Worm (Caenorhabditis elegans) whole organism, L3 larva: ENCODE data around the gene srz-102.

Experiments
- ZK546.5 ChIP-seq: sonication (generic microtip); optimal IDR thresholded peaks from 2 replicates; lab custom pipeline; 2017; ENCODE audit warnings: missing biosample characterization, missing genetic modification characterization
- ama-1 ChIP-seq: fragments of 150-350 bp; optimal IDR thresholded peaks from 2 replicates; lab custom pipeline; 2018
- ceh-16 ChIP-seq: sonication (generic microtip); optimal IDR thresholded peaks from 2 replicates; lab custom pipeline; 2017; ENCODE audit warnings: missing biosample characterization, missing genetic modification characterization
- ceh-82 ChIP-seq: fragments of 150-350 bp; optimal IDR thresholded peaks from 2 replicates; lab custom pipeline; 2014; ENCODE audit warnings: missing biosample characterization, missing genetic modification characterization
- ceh-9 ChIP-seq: sonication (generic microtip); optimal IDR thresholded peaks from 2 replicates; lab custom pipeline; 2018; ENCODE audit warnings: missing biosample characterization, missing genetic modification characterization
- daf-12 ChIP-seq: fragments of 150-350 bp; optimal IDR thresholded peaks from 2 replicates; lab custom pipeline; 2014; ENCODE audit warnings: missing biosample characterization, missing genetic modification reagents, missing genetic modification characterization
- elt-2 ChIP-seq: sonication (generic microtip); optimal IDR thresholded peaks from 2 replicates; lab custom pipeline; 2016; ENCODE audit warnings: missing genetic modification reagents, mild to moderate bottlenecking, missing genetic modification characterization, missing compliant biosample characterization
- elt-3 ChIP-seq, 3 experiments: fragments of 150-350 bp in 1 of 3; sonication (generic microtip) in 2 of 3; optimal IDR thresholded peaks; 2 replicates in 2 of 3; 4 replicates in 1 of 3; lab custom pipeline; 2014 to 2017; ENCODE audit warnings: missing biosample characterization in 3 of 3, missing genetic modification characterization in 3 of 3
- hmg-11 ChIP-seq: sonication (generic microtip); optimal IDR thresholded peaks from 2 replicates; lab custom pipeline; 2016; ENCODE audit warnings: missing genetic modification characterization, missing compliant biosample characterization
- lin-15B ChIP-seq: fragments of 150-350 bp; optimal IDR thresholded peaks from 2 replicates; lab custom pipeline; 2014; ENCODE audit warnings: missing biosample characterization, missing genetic modification characterization
- lin-39 ChIP-seq: fragments of 150-350 bp; optimal IDR thresholded peaks from 2 replicates; lab custom pipeline; 2018; ENCODE audit warnings: missing biosample characterization, missing genetic modification reagents, missing genetic modification characterization
- lsy-12 ChIP-seq: sonication (generic microtip); optimal IDR thresholded peaks from 2 replicates; lab custom pipeline; 2016; ENCODE audit warnings: mild to moderate bottlenecking, missing genetic modification characterization, missing compliant biosample characterization
- mml-1 ChIP-seq: fragments of 150-350 bp; sonication (generic microtip); optimal IDR thresholded peaks from 3 replicates; lab custom pipeline; 2014; ENCODE audit warnings: missing biosample characterization, missing genetic modification characterization
- nfya-1 ChIP-seq: sonication (generic microtip); optimal IDR thresholded peaks from 2 replicates; lab custom pipeline; 2017; ENCODE audit warnings: missing genetic modification characterization, mild to moderate bottlenecking, missing compliant biosample characterization, antibody characterized with exemption, moderate library complexity; ENCODE audit not compliant: insufficient read depth
- nhr-11 ChIP-seq: fragments of 150-350 bp; optimal IDR thresholded peaks from 2 replicates; lab custom pipeline; 2014; ENCODE audit warnings: missing biosample characterization, missing genetic modification characterization
- nhr-25 ChIP-seq: sonication (generic microtip); optimal IDR thresholded peaks from 2 replicates; lab custom pipeline; 2017; ENCODE audit warnings: missing biosample characterization, missing genetic modification characterization
- nhr-43 ChIP-seq: sonication (generic microtip); optimal IDR thresholded peaks from 2 replicates; lab custom pipeline; 2016; ENCODE audit warnings: mild to moderate bottlenecking, missing genetic modification characterization, missing compliant biosample characterization; ENCODE audit not compliant: poor library complexity, severe bottlenecking
- nhr-77 ChIP-seq: fragments of 150-350 bp; optimal IDR thresholded peaks from 2 replicates; lab custom pipeline; 2014; ENCODE audit warnings: missing biosample characterization, missing genetic modification characterization
- pha-4 ChIP-seq: fragments of 150-350 bp; optimal IDR thresholded peaks from 2 replicates; lab custom pipeline; 2014; ENCODE audit warnings: missing biosample characterization, missing genetic modification reagents, missing genetic modification characterization
- pqm-1 ChIP-seq: fragments of 150-350 bp; optimal IDR thresholded peaks from 2 replicates; lab custom pipeline; 2017; ENCODE audit warnings: missing biosample characterization, missing genetic modification characterization, inconsistent platforms
- skn-1 ChIP-seq: fragments of 150-350 bp; optimal IDR thresholded peaks from 2 replicates; lab custom pipeline; 2014; ENCODE audit warnings: missing biosample characterization, missing genetic modification characterization
- snpc-4 ChIP-seq: fragments of 150-350 bp; optimal IDR thresholded peaks from 2 replicates; lab custom pipeline; 2014; ENCODE audit warnings: missing biosample characterization, missing genetic modification characterization
- tbx-2 ChIP-seq: sonication (generic microtip); optimal IDR thresholded peaks from 2 replicates; lab custom pipeline; 2016; ENCODE audit warnings: mild to moderate bottlenecking, missing genetic modification characterization, missing compliant biosample characterization
- unc-39 ChIP-seq: sonication (generic microtip); optimal IDR thresholded peaks from 4 replicates; lab custom pipeline; 2017; ENCODE audit warnings: missing biosample characterization, missing genetic modification characterization
- zag-1 ChIP-seq: fragments of 150-350 bp; optimal IDR thresholded peaks from 2 replicates; lab custom pipeline; 2014; ENCODE audit warnings: missing biosample characterization, missing genetic modification characterization
- ztf-11 ChIP-seq: fragments of 150-350 bp; optimal IDR thresholded peaks from 2 replicates; lab custom pipeline; 2014; ENCODE audit warnings: missing biosample characterization, missing genetic modification characterization

The srz-102 gene

DNA sequence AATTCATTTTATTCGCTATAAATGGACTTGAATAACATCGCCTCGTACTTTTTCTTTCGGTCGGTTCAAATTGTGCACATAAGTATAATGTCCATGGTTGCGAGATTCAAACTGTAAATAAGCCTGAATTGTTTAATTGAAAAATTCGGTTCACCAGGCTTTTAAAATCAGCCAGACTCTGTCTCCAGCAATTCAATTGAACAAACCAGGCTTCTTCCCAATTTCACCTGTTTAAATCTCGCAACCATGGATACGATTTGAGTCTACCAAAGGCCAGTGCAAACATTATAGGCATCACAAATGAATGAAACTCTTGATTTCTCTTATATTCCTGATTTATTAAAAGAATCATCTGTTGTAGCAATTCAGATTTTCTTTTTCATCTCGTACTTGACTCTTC, 44.3 kb downstream of the srz-102 start, which contains the start of gene srz-100:
Gene srz-100, plus strand, starts transcription at position 301 of the 400 bp plus-strand sequence.
- TF ChIP-seq hmg-11: no peak
- no peak for TF ChIP-seq elt-2 (tag; lab: Kevin White, UChicago)
- no peak for TF ChIP-seq zag-1 (tag; lab: Kevin White, UChicago)
- no peak for TF ChIP-seq nfya-1 (tag; lab: Kevin White, UChicago)
- no peak for TF ChIP-seq lin-15B
- TF ChIP-seq ceh-9 (tag; lab: Kevin White, UChicago): no peak
- no peak for TF ChIP-seq snpc-4
- no peak for TF ChIP-seq pqm-1 (tag; lab: Kevin White, UChicago)

DNA sequence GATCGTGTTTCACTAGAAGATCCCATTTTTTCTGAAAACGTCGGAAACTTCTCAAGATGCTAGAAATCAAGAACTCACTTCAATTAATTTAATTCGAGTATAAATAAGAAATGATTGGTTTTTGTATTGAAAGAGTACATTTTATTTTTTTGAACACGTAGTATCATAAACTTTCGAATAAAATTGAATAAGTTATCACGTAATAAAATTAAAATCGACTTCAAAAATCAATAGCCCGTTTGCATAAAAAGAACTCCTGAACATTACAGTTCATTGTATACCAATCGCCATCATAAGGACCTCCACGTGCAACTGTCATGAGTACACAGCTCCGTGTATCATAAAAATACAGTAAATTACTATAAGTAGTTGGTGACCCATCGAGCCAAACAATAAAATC, 46.4 kb downstream of the srz-102 start, which contains the start of gene T25E12.16:
Gene T25E12.16, minus strand, starts transcription at position 101 of the 400 bp plus-strand sequence.
- TF ChIP-seq elt-3 (tag; optimal IDR thresholded peaks at IDR 0.05; lab: Kevin White, UChicago): no peak
- no peak for TF ChIP-seq ZK546.5 (tag; lab: Kevin White, UChicago)
- no peak for TF ChIP-seq tbx-2 (tag; lab: Kevin White, UChicago)
- TF ChIP-seq ztf-11: no peak
- TF ChIP-seq pha-4 (tag; lab: Kevin White, UChicago): no peak
- TF ChIP-seq elt-2 (tag; lab: Kevin White, UChicago): no peak
- TF ChIP-seq ama-1 (lab: Kevin White, UChicago): no peak
- no peak for TF ChIP-seq nhr-77 (tag; lab: Kevin White, UChicago)
- TF ChIP-seq nhr-11: no peak
- TF ChIP-seq lsy-12: no peak

DNA sequence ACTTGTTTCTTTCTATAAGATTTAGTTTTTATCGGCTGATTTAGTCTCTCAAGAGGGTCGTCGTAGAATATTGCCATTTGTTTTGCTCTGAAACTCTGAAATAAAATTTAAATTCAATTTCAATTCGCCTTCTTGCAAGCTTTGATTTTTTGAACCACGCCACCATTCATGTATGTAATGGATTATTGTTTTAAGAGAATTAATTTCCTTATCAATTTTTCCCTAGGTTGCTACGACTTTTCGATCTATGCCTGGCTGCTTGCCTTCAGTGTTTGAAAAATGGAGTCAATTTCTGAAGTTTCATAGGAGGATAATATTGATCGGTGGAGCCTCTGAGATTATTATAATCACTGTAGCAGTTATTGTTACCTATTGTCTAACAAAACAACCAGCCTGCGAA, 48.2 kb downstream of the srz-102 start, which contains the start of the genes clec-38 and clec-34:
Gene clec-38, minus strand, starts transcription at position 101 of the 400 bp plus-strand sequence.
Gene clec-34, plus strand, starts transcription at position 248 of the 400 bp plus-strand sequence.
- TF ChIP-seq unc-39 (tag; lab: Kevin White, UChicago): no peak
- no peak for TF ChIP-seq ceh-82 (tag; lab: Kevin White, UChicago)
- TF ChIP-seq skn-1 (tag; lab: Kevin White, UChicago): no peak
- TF ChIP-seq daf-12 (tag; lab: Kevin White, UChicago): no peak
- no peak for TF ChIP-seq nhr-25
- no peak for TF ChIP-seq mml-1 (tag; lab: Kevin White, UChicago)
- no peak for TF ChIP-seq nhr-43 (tag; lab: Kevin White, UChicago)
- TF ChIP-seq lin-39: no peak
- TF ChIP-seq elt-2 (tag; lab: Kevin White, UChicago): no peak
- no peak for TF ChIP-seq zag-1 (tag; lab: Kevin White, UChicago)
- no peak for TF ChIP-seq nhr-11

DNA sequence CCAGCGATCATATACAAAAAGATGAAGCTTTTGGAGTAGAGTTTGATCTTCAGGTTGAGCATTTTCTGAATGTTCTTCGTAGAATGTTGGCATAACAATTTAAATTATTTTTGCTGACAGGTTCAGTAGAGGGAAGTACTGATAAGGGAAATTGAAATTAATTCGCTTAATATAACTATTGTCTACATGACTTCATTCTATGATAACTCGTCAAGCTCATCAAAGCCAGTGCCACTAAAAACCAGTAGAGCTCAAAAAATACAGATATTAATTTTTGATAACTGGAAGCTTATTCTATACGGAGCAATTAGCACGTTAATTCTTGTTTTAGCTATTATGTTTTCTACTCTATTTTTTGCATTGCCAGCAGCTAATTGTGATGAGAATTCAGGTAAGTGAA, 51.8 kb downstream of the srz-102 start, which contains the start of the genes clec-29 and clec-39:
Gene clec-29, minus strand, starts transcription at position 101 of the 400 bp plus-strand sequence.
Gene clec-39, plus strand, starts transcription at position 169 of the 400 bp plus-strand sequence.
- no peak for TF ChIP-seq ceh-82 (tag; lab: Kevin White, UChicago)
- TF ChIP-seq ceh-16: no peak
